Fruit fly (Drosophila melanogaster): ENCODE measurements around the gene santa-maria.
A peak's percentile ranks its signal among the peaks of the same experiment; 100 is the strongest.

Gene santa-maria

DNA sequence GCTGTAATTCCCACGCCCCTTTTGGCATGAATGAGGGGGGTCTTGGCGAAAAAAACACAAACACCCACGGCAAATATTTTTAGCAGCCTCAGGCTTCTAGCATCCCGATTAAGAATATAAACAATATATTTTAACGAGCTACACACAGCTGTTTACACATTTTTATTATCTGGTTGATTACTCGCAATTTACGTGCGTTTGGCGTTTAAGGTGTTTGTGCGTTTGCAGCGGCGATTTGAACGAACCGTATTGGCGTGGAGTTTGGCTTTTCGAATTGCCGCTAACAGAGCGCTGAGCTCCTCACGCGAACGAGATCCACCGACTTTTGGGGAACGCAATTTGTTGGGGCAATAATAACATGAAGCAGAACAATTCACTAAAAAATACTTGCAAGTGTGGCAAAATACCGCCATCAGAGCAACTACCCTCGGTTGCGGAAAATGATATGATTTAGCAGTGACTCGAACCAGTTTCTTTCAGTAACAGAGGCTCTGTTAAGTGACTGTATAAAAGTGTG, 45.0 kb upstream of the santa-maria start, which contains the start of gene Ziz (continued):
- TF ChIP-seq CG34376 (GFP tag; optimal IDR thresholded peaks at IDR 0.05) (peak; percentile 72), CG9932 (GFP tag; IDR thresholded peaks at IDR 0.05) (peak; percentile 27; the same call in 1 of the 2 replicates), CG15479 (GFP tag; optimal IDR thresholded peaks at IDR 0.05) (no peak), btn (GFP tag; optimal IDR thresholded peaks at IDR 0.05) (peak; percentile 14), CG2712 (tag; optimal IDR thresholded peaks at IDR 0.05) (peak; percentile 62), sna (GFP tag; IDR thresholded peaks at IDR 0.05; ENCODE audit: partially characterized antibody) (no peak), lmd (GFP tag; IDR thresholded peaks at IDR 0.05) (peak; percentile 13; the same call in 1 of the 2 replicates), HLH54F (GFP tag; optimal IDR thresholded peaks at IDR 0.05) (no peak), repo (GFP tag; optimal IDR thresholded peaks at IDR 0.05) (peak; percentile 57), ATbp (GFP tag; optimal IDR thresholded peaks at IDR 0.05) (no peak), scrt (GFP tag; optimal IDR thresholded peaks at IDR 0.05) (peak; percentile 46), wek (GFP tag; optimal IDR thresholded peaks at IDR 0.05) (peak; percentile 50), Hey (tag; optimal IDR thresholded peaks at IDR 0.05) (no peak), Dip2 (GFP tag; IDR thresholded peaks at IDR 0.05) (no peak), CG7556 (GFP tag; optimal IDR thresholded peaks at IDR 0.05) (no peak), ac (GFP tag; optimal IDR thresholded peaks at IDR 0.05) (peak; percentile 11), jing (GFP tag; optimal IDR thresholded peaks at IDR 0.05) (no peak), cad (GFP tag; optimal IDR thresholded peaks at IDR 0.05) (peak; percentile 4), CG31365 (tag; optimal IDR thresholded peaks at IDR 0.05) (peak; percentile 44), Hand (GFP tag; optimal IDR thresholded peaks at IDR 0.05) (peak; percentile 59), CG5953 (GFP tag; IDR thresholded peaks at IDR 0.05) (no peak), CG7963 (GFP tag; IDR thresholded peaks at IDR 0.05; ENCODE audit: partially characterized antibody) (no peak), CG5245 (GFP tag; optimal IDR thresholded peaks at IDR 0.05) (no peak), CG10654 (GFP tag; optimal IDR thresholded peaks at IDR 0.05) (no peak), CG14441 (GFP tag; IDR thresholded peaks at IDR 0.05) (peak; percentile 16; the same call in 1 of the 2 replicates), CG7357 (GFP tag; IDR thresholded peaks at IDR 0.05) (no peak), Lpt (GFP tag; optimal IDR thresholded peaks at IDR 0.05) (no peak), gem (tag; optimal IDR thresholded peaks at IDR 0.05) (no peak), Aef1 (GFP tag; IDR thresholded peaks at IDR 0.05) (no peak), CG8290 (GFP tag; optimal IDR thresholded peaks at IDR 0.05) (peak; percentile 65), CG8290 (tag; optimal IDR thresholded peaks at IDR 0.05) (peak in 1 of 2 experiments; percentile 86), tx (GFP tag; optimal IDR thresholded peaks at IDR 0.05) (peak; percentile 11), CG12744 (GFP tag; optimal IDR thresholded peaks at IDR 0.05) (peak; percentile 41), odd (GFP tag; optimal IDR thresholded peaks at IDR 0.05) (peak; percentile 56), CG18476 (GFP tag; optimal IDR thresholded peaks at IDR 0.05) (no peak), Hr78 (GFP tag; optimal IDR thresholded peaks at IDR 0.05) (no peak), Scr (GFP tag; IDR thresholded peaks at IDR 0.05; ENCODE audit: partially characterized antibody) (peak; percentile 38; the same call in 1 of the 2 replicates), Rfx (GFP tag; IDR thresholded peaks at IDR 0.05) (peak; percentile 67), CG1603 (tag; optimal IDR thresholded peaks at IDR 0.05) (peak; percentile 87), CG3281 (GFP tag; optimal IDR thresholded peaks at IDR 0.05) (peak; percentile 51), Hr3 (GFP tag; optimal IDR thresholded peaks at IDR 0.05) (no peak), CG18619 (GFP tag; optimal IDR thresholded peaks at IDR 0.05) (no peak), slou (GFP tag; optimal IDR thresholded peaks at IDR 0.05) (no peak), CG2129 (GFP tag; IDR thresholded peaks at IDR 0.05; ENCODE audit: partially characterized antibody) (no peak), CHES-1-like (GFP tag; optimal IDR thresholded peaks at IDR 0.05) (peak; percentile 37), CG12391 (tag; optimal IDR thresholded peaks at IDR 0.05) (peak; percentile 42), unpg (GFP tag; optimal IDR thresholded peaks at IDR 0.05) (peak; percentile 3), Bteb2 (GFP tag; optimal IDR thresholded peaks at IDR 0.05) (peak; percentile 5), crp (GFP tag; optimal IDR thresholded peaks at IDR 0.05) (no peak), CG13424 (tag; optimal IDR thresholded peaks at IDR 0.05) (peak; percentile 17)
